Worm (Caenorhabditis elegans) whole organism, L3 larva: Measurements from ENCODE around the gene M163.1.
A peak's percentile ranks its signal among the peaks of the same experiment; 100 is the strongest.
"Not testable (repeated sequence)": the region's sequence is repeated elsewhere in the genome, so short reads cannot be mapped to it uniquely, and the experiment has no call there.

Experiments used
- R02D3.7 ChIP-seq: fragments of 150-350 bp; optimal IDR thresholded peaks from 2 replicates; lab custom pipeline; 2014; ENCODE audit warnings: missing biosample characterization, missing genetic modification characterization
- aly-2 ChIP-seq: fragments of 150-350 bp; optimal IDR thresholded peaks from 2 replicates; lab custom pipeline; 2014; ENCODE audit warnings: missing biosample characterization, missing genetic modification characterization
- ama-1 ChIP-seq: fragments of 150-350 bp; optimal IDR thresholded peaks from 2 replicates; lab custom pipeline; 2018
- ceh-28 ChIP-seq: fragments of 150-350 bp; optimal IDR thresholded peaks from 2 replicates; lab custom pipeline; 2014; ENCODE audit warnings: missing biosample characterization, missing genetic modification reagents, missing genetic modification characterization
- ceh-82 ChIP-seq: fragments of 150-350 bp; optimal IDR thresholded peaks from 2 replicates; lab custom pipeline; 2014; ENCODE audit warnings: missing biosample characterization, missing genetic modification characterization
- ceh-9 ChIP-seq: sonication (generic microtip); optimal IDR thresholded peaks from 2 replicates; lab custom pipeline; 2018; ENCODE audit warnings: missing biosample characterization, missing genetic modification characterization
- egl-27 ChIP-seq: sonication (generic microtip); optimal IDR thresholded peaks from 4 replicates; lab custom pipeline; 2017; ENCODE audit warnings: missing biosample characterization, missing genetic modification reagents, missing genetic modification characterization
- egl-5 ChIP-seq: fragments of 150-350 bp; optimal IDR thresholded peaks from 2 replicates; lab custom pipeline; 2017; ENCODE audit warnings: missing biosample characterization, missing genetic modification reagents, missing genetic modification characterization, inconsistent platforms
- elt-1 ChIP-seq: fragments of 150-350 bp; optimal IDR thresholded peaks from 2 replicates; lab custom pipeline; 2014; ENCODE audit warnings: missing biosample characterization, missing genetic modification characterization
- elt-2 ChIP-seq: sonication (generic microtip); optimal IDR thresholded peaks from 2 replicates; lab custom pipeline; 2016; ENCODE audit warnings: missing genetic modification reagents, mild to moderate bottlenecking, missing genetic modification characterization, missing compliant biosample characterization
- elt-3 ChIP-seq, 3 experiments: fragments of 150-350 bp in 1 of 3; sonication (generic microtip) in 2 of 3; optimal IDR thresholded peaks; 2 replicates in 2 of 3; 4 replicates in 1 of 3; lab custom pipeline; 2014 to 2017; ENCODE audit warnings: missing biosample characterization in 3 of 3, missing genetic modification characterization in 3 of 3
- fkh-10 ChIP-seq: sonication (generic microtip); optimal IDR thresholded peaks from 2 replicates; lab custom pipeline; 2017; ENCODE audit warnings: missing biosample characterization, missing genetic modification reagents, missing genetic modification characterization
- fkh-2 ChIP-seq: fragments of 150-350 bp; optimal IDR thresholded peaks from 2 replicates; lab custom pipeline; 2014; ENCODE audit warnings: missing biosample characterization, missing genetic modification reagents, missing genetic modification characterization
- fos-1 ChIP-seq: fragments of 150-350 bp; optimal IDR thresholded peaks from 2 replicates; lab custom pipeline; 2014; ENCODE audit warnings: missing biosample characterization, missing genetic modification characterization
- hmg-11 ChIP-seq: sonication (generic microtip); optimal IDR thresholded peaks from 2 replicates; lab custom pipeline; 2016; ENCODE audit warnings: missing genetic modification characterization, missing compliant biosample characterization
- jun-1 ChIP-seq: fragments of 150-350 bp; optimal IDR thresholded peaks from 2 replicates; lab custom pipeline; 2014; ENCODE audit warnings: missing biosample characterization, missing genetic modification reagents, missing genetic modification characterization
- lin-15B ChIP-seq: fragments of 150-350 bp; optimal IDR thresholded peaks from 2 replicates; lab custom pipeline; 2014; ENCODE audit warnings: missing biosample characterization, missing genetic modification characterization
- lin-39 ChIP-seq: fragments of 150-350 bp; optimal IDR thresholded peaks from 2 replicates; lab custom pipeline; 2018; ENCODE audit warnings: missing biosample characterization, missing genetic modification reagents, missing genetic modification characterization
- lsy-12 ChIP-seq: sonication (generic microtip); optimal IDR thresholded peaks from 2 replicates; lab custom pipeline; 2016; ENCODE audit warnings: mild to moderate bottlenecking, missing genetic modification characterization, missing compliant biosample characterization
- mdl-1 ChIP-seq: fragments of 150-350 bp; optimal IDR thresholded peaks from 2 replicates; lab custom pipeline; 2014; ENCODE audit warnings: missing biosample characterization, missing genetic modification characterization
- mml-1 ChIP-seq: fragments of 150-350 bp; sonication (generic microtip); optimal IDR thresholded peaks from 3 replicates; lab custom pipeline; 2014; ENCODE audit warnings: missing biosample characterization, missing genetic modification characterization
- nfya-1 ChIP-seq: sonication (generic microtip); optimal IDR thresholded peaks from 2 replicates; lab custom pipeline; 2017; ENCODE audit warnings: missing genetic modification characterization, mild to moderate bottlenecking, missing compliant biosample characterization, antibody characterized with exemption, moderate library complexity; ENCODE audit not compliant: insufficient read depth
- nhr-11 ChIP-seq: fragments of 150-350 bp; optimal IDR thresholded peaks from 2 replicates; lab custom pipeline; 2014; ENCODE audit warnings: missing biosample characterization, missing genetic modification characterization
- nhr-12 ChIP-seq: fragments of 150-350 bp; optimal IDR thresholded peaks from 2 replicates; lab custom pipeline; 2014; ENCODE audit warnings: missing biosample characterization, missing genetic modification characterization
- nhr-23 ChIP-seq: fragments of 150-350 bp; optimal IDR thresholded peaks from 2 replicates; lab custom pipeline; 2014; ENCODE audit warnings: missing biosample characterization, missing genetic modification reagents, missing genetic modification characterization
- nhr-28 ChIP-seq: fragments of 150-350 bp; optimal IDR thresholded peaks from 2 replicates; lab custom pipeline; 2014; ENCODE audit warnings: missing biosample characterization, missing genetic modification characterization
- nhr-43 ChIP-seq: sonication (generic microtip); optimal IDR thresholded peaks from 2 replicates; lab custom pipeline; 2016; ENCODE audit warnings: mild to moderate bottlenecking, missing genetic modification characterization, missing compliant biosample characterization; ENCODE audit not compliant: poor library complexity, severe bottlenecking
- nhr-67 ChIP-seq: fragments of 150-350 bp; optimal IDR thresholded peaks from 2 replicates; lab custom pipeline; 2014; ENCODE audit warnings: missing biosample characterization, missing genetic modification characterization
- nhr-76 ChIP-seq: fragments of 150-350 bp; sonication (generic microtip); optimal IDR thresholded peaks from 5 replicates; lab custom pipeline; 2014; ENCODE audit warnings: missing biosample characterization, missing genetic modification characterization
- nhr-77 ChIP-seq: fragments of 150-350 bp; optimal IDR thresholded peaks from 2 replicates; lab custom pipeline; 2014; ENCODE audit warnings: missing biosample characterization, missing genetic modification characterization
- pha-4 ChIP-seq: fragments of 150-350 bp; optimal IDR thresholded peaks from 2 replicates; lab custom pipeline; 2014; ENCODE audit warnings: missing biosample characterization, missing genetic modification reagents, missing genetic modification characterization
- pqm-1 ChIP-seq: fragments of 150-350 bp; optimal IDR thresholded peaks from 2 replicates; lab custom pipeline; 2017; ENCODE audit warnings: missing biosample characterization, missing genetic modification characterization, inconsistent platforms
- sea-2 ChIP-seq: fragments of 150-350 bp; sonication (generic microtip); optimal IDR thresholded peaks from 4 replicates; lab custom pipeline; 2014; ENCODE audit warnings: missing biosample characterization, missing genetic modification reagents, missing genetic modification characterization
- skn-1 ChIP-seq: fragments of 150-350 bp; optimal IDR thresholded peaks from 2 replicates; lab custom pipeline; 2014; ENCODE audit warnings: missing biosample characterization, missing genetic modification characterization
- snpc-4 ChIP-seq: fragments of 150-350 bp; optimal IDR thresholded peaks from 2 replicates; lab custom pipeline; 2014; ENCODE audit warnings: missing biosample characterization, missing genetic modification characterization
- tbx-2 ChIP-seq: sonication (generic microtip); optimal IDR thresholded peaks from 2 replicates; lab custom pipeline; 2016; ENCODE audit warnings: mild to moderate bottlenecking, missing genetic modification characterization, missing compliant biosample characterization
- unc-39 ChIP-seq: sonication (generic microtip); optimal IDR thresholded peaks from 4 replicates; lab custom pipeline; 2017; ENCODE audit warnings: missing biosample characterization, missing genetic modification characterization
- unc-62 ChIP-seq: fragments of 150-350 bp; sonication (generic microtip); optimal IDR thresholded peaks from 4 replicates; lab custom pipeline; 2014; ENCODE audit warnings: missing biosample characterization, missing genetic modification reagents, missing genetic modification characterization
- zag-1 ChIP-seq: fragments of 150-350 bp; optimal IDR thresholded peaks from 2 replicates; lab custom pipeline; 2014; ENCODE audit warnings: missing biosample characterization, missing genetic modification characterization
- ztf-11 ChIP-seq: fragments of 150-350 bp; optimal IDR thresholded peaks from 2 replicates; lab custom pipeline; 2014; ENCODE audit warnings: missing biosample characterization, missing genetic modification characterization
- ztf-4 ChIP-seq: fragments of 150-350 bp; optimal IDR thresholded peaks from 2 replicates; lab custom pipeline; 2014; ENCODE audit warnings: missing biosample characterization, missing genetic modification characterization

The M163.1 gene

ce11 chrX:14530107-14530506, 26.5 kb upstream of the M163.1 start, which contains the start of gene nspc-20:
Gene nspc-20 (minus strand): TSS chrX:14530207.
- TF ChIP-seq fkh-2 (tag; lab: Kevin White, UChicago) (no peak), mdl-1 (tag; lab: Kevin White, UChicago) (no peak), fkh-10 (no peak), tbx-2 (no peak), unc-39 (tag; lab: Kevin White, UChicago) (no peak)

ce11 chrX:14528399-14528798, 24.8 kb upstream of the M163.1 start, which contains the start of gene nspc-19:
Gene nspc-19 (plus strand): TSS chrX:14528699.
- TF ChIP-seq nhr-77 (tag; lab: Kevin White, UChicago); jun-1; sea-2 (GFP tag; lab: Kevin White, UChicago): not testable (repeated sequence)

DNA sequence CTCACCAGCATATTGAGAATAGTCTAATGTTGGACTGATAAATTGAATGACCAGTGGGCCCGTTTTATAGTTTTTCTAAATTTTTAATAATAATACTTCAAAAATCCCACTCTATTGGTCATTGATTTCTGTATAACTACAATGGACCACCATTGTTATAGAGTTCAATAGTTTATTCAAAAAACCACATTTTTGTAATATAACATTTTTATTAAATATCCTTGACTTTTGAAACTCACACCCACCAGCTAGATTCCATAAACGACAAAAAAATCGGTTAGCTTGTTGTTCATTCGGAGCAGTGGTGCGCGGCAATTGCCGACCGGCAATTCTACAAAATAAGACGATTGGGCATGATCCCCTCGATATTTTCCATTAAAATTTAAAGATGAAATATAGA, 23.9 kb upstream of the M163.1 start, which contains the start of gene nspc-18:
Gene nspc-18 (minus strand): TSS at position 101 of the 400 bp plus-strand sequence.
- TF ChIP-seq unc-39 (tag; lab: Kevin White, UChicago) = no peak
- no peak for TF ChIP-seq nhr-76 (tag; lab: Kevin White, UChicago)
- no peak for TF ChIP-seq fos-1 (tag; lab: Kevin White, UChicago)
- no peak for TF ChIP-seq skn-1 (tag; lab: Kevin White, UChicago)
- TF ChIP-seq lsy-12 (tag; lab: Kevin White, UChicago) = no peak
- no peak for TF ChIP-seq pqm-1
- no peak for TF ChIP-seq elt-1 (tag; lab: Kevin White, UChicago)
- no peak for TF ChIP-seq elt-3 (tag; optimal IDR thresholded peaks at IDR 0.05; lab: Kevin White, UChicago)
- TF ChIP-seq ama-1 (lab: Kevin White, UChicago) = no peak
- TF ChIP-seq lin-39 = no peak
- TF ChIP-seq elt-2 = no peak
- TF ChIP-seq tbx-2 = no peak
- no peak for TF ChIP-seq nhr-12 (tag; lab: Kevin White, UChicago)
- TF ChIP-seq nhr-67 (tag; lab: Kevin White, UChicago) = no peak
- no peak for TF ChIP-seq nhr-23 (tag; lab: Kevin White, UChicago)
- no peak for TF ChIP-seq R02D3.7 (tag; lab: Kevin White, UChicago)

- TF ChIP-seq lin-39 (peak; percentile 100), nhr-23 (tag; lab: Kevin White, UChicago) (peak; percentile 99), pha-4 (tag; lab: Kevin White, UChicago) (peak; percentile 96), mdl-1 (tag; lab: Kevin White, UChicago) (peak; percentile 90), sea-2 (GFP tag; lab: Kevin White, UChicago) (peak; percentile 80), ceh-28 (tag; lab: Kevin White, UChicago) (peak; percentile 100), unc-39 (tag; lab: Kevin White, UChicago) (peak; percentile 25), lsy-12 (tag; lab: Kevin White, UChicago) (peak; percentile 97), egl-27 (tag; lab: Kevin White, UChicago) (peak; percentile 98), nhr-76 (tag; lab: Kevin White, UChicago) (peak; percentile 89), elt-2 (peak; percentile 89), zag-1 (tag; lab: Kevin White, UChicago) (peak; percentile 96), ama-1 (lab: Kevin White, UChicago) (peak; percentile 73), pqm-1 (peak; percentile 90), fkh-10 (peak; percentile 97), nhr-77 (tag; lab: Kevin White, UChicago) (peak; percentile 99), snpc-4 (peak; percentile 94), nhr-43 (tag; lab: Kevin White, UChicago) (peak; percentile 99), R02D3.7 (tag; lab: Kevin White, UChicago) (peak; percentile 96), hmg-11 (tag; lab: Kevin White, UChicago) (peak; percentile 93), mml-1 (tag; lab: Kevin White, UChicago) (peak; percentile 37), unc-62 (GFP tag; lab: Kevin White, UChicago) (peak; percentile 100), nhr-28 (tag; lab: Kevin White, UChicago) (peak; percentile 73), fos-1 (tag; lab: Kevin White, UChicago) (peak; percentile 99), ztf-4 (tag; lab: Kevin White, UChicago) (peak; percentile 94), ceh-82 (tag; lab: Kevin White, UChicago) (peak; percentile 100), ceh-9 (tag; lab: Kevin White, UChicago) (peak; percentile 100), nfya-1 (peak; percentile 96), nhr-67 (tag; lab: Kevin White, UChicago) (peak; percentile 75), aly-2 (tag; lab: Kevin White, UChicago) (peak; percentile 96), nhr-12 (tag; lab: Kevin White, UChicago) (peak; percentile 38), ztf-11 (tag; lab: Kevin White, UChicago) (peak; percentile 74), elt-3 (tag; optimal IDR thresholded peaks at IDR 0.05; lab: Kevin White, UChicago) (peak; percentile 67 to 99 (median 79)), lin-15B (peak; percentile 49), fkh-2 (tag; lab: Kevin White, UChicago) (peak; percentile 84), egl-5 (tag; lab: Kevin White, UChicago) (peak; percentile 100), nhr-11 (tag; lab: Kevin White, UChicago) (peak; percentile 96)
These were observed 22.0 kb upstream of the M163.1 start for ce11 chrX:14525325-14526305.
